Worm (Caenorhabditis elegans) whole organism, late embryonic: Measurements from ENCODE around the gene F36D3.14.

Source experiments
- C08G9.2 ChIP-seq: sonication (generic microtip); optimal IDR thresholded peaks from 2 replicates; lab custom pipeline; 2016; ENCODE audit warnings: mild to moderate bottlenecking, missing genetic modification characterization, moderate library complexity, missing compliant biosample characterization
- F13H6.1 ChIP-seq: sonication (generic microtip); optimal IDR thresholded peaks from 2 replicates; lab custom pipeline; 2016; ENCODE audit warnings: missing genetic modification characterization, missing compliant biosample characterization
- T23F11.4 ChIP-seq: fragments of 200-800 bp; sonication (Bioruptor generic); optimal IDR thresholded peaks from 2 replicates; lab custom pipeline; 2018; ENCODE audit warnings: mild to moderate bottlenecking, missing genetic modification characterization, missing compliant biosample characterization
- Y22D7AL.16 ChIP-seq: sonication (generic microtip); optimal IDR thresholded peaks from 2 replicates; lab custom pipeline; 2016; ENCODE audit warnings: missing genetic modification characterization, missing compliant biosample characterization
- ceh-14 ChIP-seq: sonication (generic microtip); optimal IDR thresholded peaks from 2 replicates; lab custom pipeline; 2016; ENCODE audit warnings: missing genotype, missing genetic modification characterization, missing compliant biosample characterization
- ceh-2 ChIP-seq: sonication (generic microtip); optimal IDR thresholded peaks from 2 replicates; lab custom pipeline; 2016; ENCODE audit warnings: missing genotype, missing genetic modification characterization, missing compliant biosample characterization
- ceh-22 ChIP-seq: sonication (generic microtip); optimal IDR thresholded peaks from 2 replicates; lab custom pipeline; 2017; ENCODE audit warnings: missing biosample characterization, missing genetic modification characterization
- ceh-24 ChIP-seq: sonication (generic microtip); optimal IDR thresholded peaks from 2 replicates; lab custom pipeline; 2016; ENCODE audit warnings: mild to moderate bottlenecking, missing genetic modification characterization, missing compliant biosample characterization
- ceh-30 ChIP-seq: fragments of 150-350 bp; optimal IDR thresholded peaks from 2 replicates; lab custom pipeline; 2014; ENCODE audit warnings: missing biosample characterization, missing genetic modification characterization
- ceh-31 ChIP-seq: sonication (generic microtip); optimal IDR thresholded peaks from 2 replicates; lab custom pipeline; 2016; ENCODE audit warnings: missing genetic modification characterization, missing compliant biosample characterization
- ceh-48 ChIP-seq: sonication (generic microtip); optimal IDR thresholded peaks from 2 replicates; lab custom pipeline; 2016; ENCODE audit warnings: missing genetic modification characterization, inconsistent platforms, missing compliant biosample characterization
- dmd-4 ChIP-seq: sonication (generic microtip); optimal IDR thresholded peaks from 2 replicates; lab custom pipeline; 2016; ENCODE audit warnings: borderline replicate concordance, missing genetic modification characterization, missing compliant biosample characterization
- dve-1 ChIP-seq: sonication (generic microtip); optimal IDR thresholded peaks from 2 replicates; lab custom pipeline; 2017; ENCODE audit warnings: antibody characterized with exemption, mild to moderate bottlenecking, missing genetic modification characterization, missing compliant biosample characterization
- elt-2 ChIP-seq: sonication (generic microtip); optimal IDR thresholded peaks from 2 replicates; lab custom pipeline; 2016; ENCODE audit warnings: missing genetic modification reagents, missing genetic modification characterization, missing compliant biosample characterization
- ets-4 ChIP-seq: sonication (generic microtip); optimal IDR thresholded peaks from 2 replicates; lab custom pipeline; 2016; ENCODE audit warnings: missing genetic modification characterization, missing compliant biosample characterization
- fax-1 ChIP-seq: sonication (generic microtip); optimal IDR thresholded peaks from 2 replicates; lab custom pipeline; 2016; ENCODE audit warnings: missing genotype, missing genetic modification characterization, missing compliant biosample characterization
- fkh-10 ChIP-seq: fragments of 150-350 bp; optimal IDR thresholded peaks from 2 replicates; lab custom pipeline; 2014; ENCODE audit warnings: missing biosample characterization, missing genetic modification reagents, missing genetic modification characterization
- hlh-15 ChIP-seq: sonication (generic microtip); optimal IDR thresholded peaks from 2 replicates; lab custom pipeline; 2016; ENCODE audit warnings: missing genetic modification characterization, missing compliant biosample characterization
- hlh-8 ChIP-seq: sonication (generic microtip); optimal IDR thresholded peaks from 2 replicates; lab custom pipeline; 2016; ENCODE audit warnings: missing genotype, missing genetic modification characterization, missing compliant biosample characterization
- nhr-11 ChIP-seq: fragments of 150-350 bp; optimal IDR thresholded peaks from 2 replicates; lab custom pipeline; 2014; ENCODE audit warnings: missing biosample characterization, missing genetic modification characterization
- pag-3 ChIP-seq: sonication (generic microtip); optimal IDR thresholded peaks from 2 replicates; lab custom pipeline; 2016; ENCODE audit warnings: missing compliant biosample characterization, missing genetic modification characterization, borderline replicate concordance
- pat-9 ChIP-seq: fragments of 200-800 bp; sonication (Bioruptor generic); optimal IDR thresholded peaks from 2 replicates; lab custom pipeline; 2018; ENCODE audit warnings: mild to moderate bottlenecking, missing genetic modification characterization, moderate library complexity, missing compliant biosample characterization
- pax-1 ChIP-seq: fragments of 150-350 bp; optimal IDR thresholded peaks from 2 replicates; lab custom pipeline; 2014; ENCODE audit warnings: missing biosample characterization, missing genetic modification characterization
- pha-4 ChIP-seq: fragments of 150-350 bp; optimal IDR thresholded peaks from 2 replicates; lab custom pipeline; 2018; ENCODE audit warnings: missing biosample characterization, missing genetic modification reagents, missing genetic modification characterization
- pqm-1 ChIP-seq: sonication (generic microtip); optimal IDR thresholded peaks from 2 replicates; lab custom pipeline; 2016; ENCODE audit warnings: missing genetic modification characterization, missing compliant biosample characterization
- ref-2 ChIP-seq: sonication (generic microtip); optimal IDR thresholded peaks from 2 replicates; lab custom pipeline; 2016; ENCODE audit warnings: missing genetic modification characterization, missing compliant biosample characterization
- sdc-2 ChIP-seq: sonication (generic microtip); optimal IDR thresholded peaks from 2 replicates; lab custom pipeline; 2016; ENCODE audit warnings: missing genotype, missing genetic modification characterization, missing compliant biosample characterization
- sox-2 ChIP-seq: fragments of 200-800 bp; sonication (Bioruptor generic); IDR thresholded peaks from 2 replicates; pipeline ENCODE4 v1.3.6; 2022; ENCODE audit warnings: missing genetic modification reagents, missing genetic modification characterization, missing compliant biosample characterization
- tbx-2 ChIP-seq: sonication (generic microtip); optimal IDR thresholded peaks from 2 replicates; lab custom pipeline; 2016; ENCODE audit warnings: missing genetic modification characterization, missing compliant biosample characterization
- ttx-3 ChIP-seq: sonication (generic microtip); optimal IDR thresholded peaks from 2 replicates; lab custom pipeline; 2016; ENCODE audit warnings: missing genetic modification reagents, missing genetic modification characterization, missing compliant biosample characterization

Gene F36D3.14

DNA sequence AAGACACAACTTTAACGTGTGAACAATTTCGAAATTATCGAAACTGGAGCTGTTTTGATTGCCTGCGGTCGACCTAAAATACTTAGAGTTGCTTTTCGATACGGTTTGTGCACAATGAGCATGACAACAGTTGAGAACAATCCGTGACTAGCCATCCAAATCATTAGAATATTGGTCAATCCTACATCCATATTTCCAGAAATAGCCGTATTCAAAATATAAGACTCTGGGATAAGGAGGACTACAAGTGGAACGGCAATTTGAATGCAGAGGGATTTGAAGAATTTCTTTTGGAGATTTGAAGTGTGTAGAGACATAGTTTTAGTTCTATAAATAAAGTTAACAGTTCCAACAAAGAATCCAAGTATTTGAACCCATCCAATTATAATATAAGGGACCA lies 43.7 kb downstream of the F36D3.14 start:
- TF ChIP-seq ceh-24 (no peak), pag-3 (tag; lab: Kevin White, UChicago) (no peak), ceh-2 (tag; lab: Kevin White, UChicago) (no peak), F13H6.1 (tag; lab: Kevin White, UChicago) (no peak), fkh-10 (GFP tag; lab: Kevin White, UChicago) (no peak), ref-2 (tag; lab: Kevin White, UChicago) (no peak), ceh-30 (tag; lab: Kevin White, UChicago) (no peak), hlh-15 (no peak), ceh-14 (no peak), hlh-8 (tag; lab: Kevin White, UChicago) (no peak), ceh-22 (no peak), sdc-2 (tag; lab: Kevin White, UChicago) (no peak), ceh-48 (tag; lab: Kevin White, UChicago) (no peak)

DNA sequence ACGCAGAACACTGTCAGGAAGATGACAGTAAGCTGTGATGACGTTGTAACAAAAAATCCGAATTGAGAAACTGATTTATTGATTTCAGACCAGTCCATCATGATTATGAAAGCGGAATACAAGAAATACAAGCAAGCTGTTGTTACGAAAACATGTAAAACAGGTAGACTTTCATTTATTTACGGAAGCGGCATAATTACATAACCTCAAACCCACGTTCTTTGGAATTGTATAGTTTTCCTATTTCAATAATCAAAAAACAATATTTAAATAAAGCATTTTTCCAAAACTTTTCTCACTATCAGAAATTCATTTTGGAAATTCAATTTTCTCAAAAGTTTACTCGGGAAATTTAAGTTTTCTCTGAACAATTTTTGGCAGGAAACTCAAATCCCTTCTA lies 44.4 kb downstream of the F36D3.14 start, which contains the start of gene str-15:
str-15 (minus strand) TSS at position 101 of the 400 bp plus-strand sequence.
- no peak for TF ChIP-seq pag-3 (tag; lab: Kevin White, UChicago)
- TF ChIP-seq fkh-10 (GFP tag; lab: Kevin White, UChicago), result no peak
- no peak for TF ChIP-seq ceh-14
- TF ChIP-seq tbx-2 (tag; lab: Kevin White, UChicago), result no peak
- TF ChIP-seq nhr-11 (tag; lab: Kevin White, UChicago), result no peak
- no peak for TF ChIP-seq ceh-22
- TF ChIP-seq C08G9.2, result no peak
- no peak for TF ChIP-seq ceh-2 (tag; lab: Kevin White, UChicago)
- TF ChIP-seq pha-4 (tag; lab: Kevin White, UChicago), result no peak
- no peak for TF ChIP-seq fax-1 (tag; lab: Kevin White, UChicago)
- no peak for TF ChIP-seq hlh-8 (tag; lab: Kevin White, UChicago)
- no peak for TF ChIP-seq T23F11.4
- TF ChIP-seq elt-2 (tag; lab: Kevin White, UChicago), result no peak
- no peak for TF ChIP-seq sox-2 (GFP tag; lab: Robert Waterston, UW)
- TF ChIP-seq ref-2 (tag; lab: Kevin White, UChicago), result no peak
- TF ChIP-seq sdc-2 (tag; lab: Kevin White, UChicago), result no peak
- TF ChIP-seq Y22D7AL.16 (tag; lab: Kevin White, UChicago), result no peak

DNA sequence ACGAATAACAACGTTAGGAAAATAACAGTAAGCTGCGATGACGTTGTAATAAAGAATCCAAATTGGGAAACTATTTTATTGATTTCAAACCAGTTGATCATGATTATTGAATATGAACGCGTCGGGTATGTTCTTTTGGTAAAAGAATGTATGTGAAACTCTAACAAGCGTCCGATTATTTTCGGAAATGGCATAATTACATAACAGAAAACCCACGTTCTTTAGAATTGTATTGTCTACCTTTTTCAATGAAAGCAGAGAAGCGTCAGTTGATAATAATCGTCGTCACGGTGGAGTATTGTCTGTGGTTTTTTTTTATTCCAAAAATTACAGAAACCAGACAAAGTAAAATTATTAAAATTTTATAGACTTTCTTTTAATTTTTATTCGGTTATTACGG lies 48.0 kb downstream of the F36D3.14 start, which contains the start of gene str-14:
str-14 (minus strand) TSS at position 101 of the 400 bp plus-strand sequence.
- TF ChIP-seq ets-4 (tag; lab: Kevin White, UChicago), result no peak
- no peak for TF ChIP-seq dmd-4 (tag; lab: Kevin White, UChicago)
- TF ChIP-seq ttx-3 (tag; lab: Kevin White, UChicago), result no peak
- TF ChIP-seq pqm-1 (tag; lab: Kevin White, UChicago), result no peak
- TF ChIP-seq ref-2 (tag; lab: Kevin White, UChicago), result no peak
- no peak for TF ChIP-seq hlh-15
- no peak for TF ChIP-seq ceh-31
- TF ChIP-seq fkh-10 (GFP tag; lab: Kevin White, UChicago), result no peak
- no peak for TF ChIP-seq pat-9 (tag; lab: Kevin White, UChicago)
- TF ChIP-seq pax-1, result no peak
- no peak for TF ChIP-seq dve-1
